Worm (Caenorhabditis elegans) whole organism, L3 larva: ENCODE measurements around the gene Y46H3A.4.

Experiments
- ceh-82 ChIP-seq: fragments of 150-350 bp; optimal IDR thresholded peaks from 2 replicates; lab custom pipeline; 2014; ENCODE audit warnings: missing biosample characterization, missing genetic modification characterization
- nhr-11 ChIP-seq: fragments of 150-350 bp; optimal IDR thresholded peaks from 2 replicates; lab custom pipeline; 2014; ENCODE audit warnings: missing biosample characterization, missing genetic modification characterization
- nhr-237 ChIP-seq: fragments of 150-350 bp; optimal IDR thresholded peaks from 2 replicates; lab custom pipeline; 2014; ENCODE audit warnings: missing biosample characterization, missing genetic modification characterization
- nhr-25 ChIP-seq: sonication (generic microtip); optimal IDR thresholded peaks from 2 replicates; lab custom pipeline; 2017; ENCODE audit warnings: missing biosample characterization, missing genetic modification characterization
- nhr-28 ChIP-seq: fragments of 150-350 bp; optimal IDR thresholded peaks from 2 replicates; lab custom pipeline; 2014; ENCODE audit warnings: missing biosample characterization, missing genetic modification characterization
- nhr-67 ChIP-seq: fragments of 150-350 bp; optimal IDR thresholded peaks from 2 replicates; lab custom pipeline; 2014; ENCODE audit warnings: missing biosample characterization, missing genetic modification characterization
- nhr-77 ChIP-seq: fragments of 150-350 bp; optimal IDR thresholded peaks from 2 replicates; lab custom pipeline; 2014; ENCODE audit warnings: missing biosample characterization, missing genetic modification characterization
- pha-4 ChIP-seq: fragments of 150-350 bp; optimal IDR thresholded peaks from 2 replicates; lab custom pipeline; 2014; ENCODE audit warnings: missing biosample characterization, missing genetic modification reagents, missing genetic modification characterization
- unc-39 ChIP-seq: sonication (generic microtip); optimal IDR thresholded peaks from 4 replicates; lab custom pipeline; 2017; ENCODE audit warnings: missing biosample characterization, missing genetic modification characterization
- unc-62 ChIP-seq: fragments of 150-350 bp; sonication (generic microtip); optimal IDR thresholded peaks from 4 replicates; lab custom pipeline; 2014; ENCODE audit warnings: missing biosample characterization, missing genetic modification reagents, missing genetic modification characterization
- ztf-11 ChIP-seq: fragments of 150-350 bp; optimal IDR thresholded peaks from 2 replicates; lab custom pipeline; 2014; ENCODE audit warnings: missing biosample characterization, missing genetic modification characterization

ce11 chrV:1811035-1811434 lies at the start of gene Y46H3A.4:
- TF ChIP-seq ceh-82, result no peak
- no peak for TF ChIP-seq unc-62 (GFP tag; lab: Kevin White, UChicago)
- no peak for TF ChIP-seq nhr-77 (tag; lab: Kevin White, UChicago)
- no peak for TF ChIP-seq pha-4 (tag; lab: Kevin White, UChicago)
- no peak for TF ChIP-seq nhr-11
- TF ChIP-seq nhr-28, result no peak
- TF ChIP-seq ztf-11 (tag; lab: Kevin White, UChicago), result no peak
- no peak for TF ChIP-seq nhr-237 (tag; lab: Kevin White, UChicago)
- TF ChIP-seq nhr-67 (tag; lab: Kevin White, UChicago), result no peak
- TF ChIP-seq unc-39 (tag; lab: Kevin White, UChicago), result no peak
- no peak for TF ChIP-seq nhr-25 (tag; lab: Kevin White, UChicago)
